Worm (Caenorhabditis elegans) whole organism, L4 larva: ENCODE results near the gene C56G2.4.

ENCODE experiments used
- D1046.2 ChIP-seq: fragments of 200-800 bp; sonication (Bioruptor generic); IDR thresholded peaks from 2 replicates; pipeline ENCODE4 v1.3.6; 2022; ENCODE audit warnings: missing genetic modification characterization, missing compliant biosample characterization
- F10B5.3 ChIP-seq: sonication (generic microtip); optimal IDR thresholded peaks from 2 replicates; lab custom pipeline; 2016; ENCODE audit warnings: mild to moderate bottlenecking, missing genetic modification characterization, missing compliant biosample characterization
- F26F4.8 ChIP-seq: fragments of 200-800 bp; sonication (Bioruptor generic); conservative IDR thresholded peaks from 2 replicates; pipeline ENCODE4 v1.3.6; 2022; ENCODE audit warnings: missing genetic modification characterization, missing compliant biosample characterization
- F44E2.7 ChIP-seq: fragments of 200-800 bp; sonication (Bioruptor generic); IDR thresholded peaks from 2 replicates; pipeline ENCODE4 v2.1.2; 2022; ENCODE audit warnings: missing genetic modification characterization, missing compliant biosample characterization
- F49E8.2 ChIP-seq: sonication (generic microtip); optimal IDR thresholded peaks from 2 replicates; lab custom pipeline; 2016; ENCODE audit warnings: missing compliant biosample characterization, mild to moderate bottlenecking, missing genetic modification characterization, borderline replicate concordance
- Y105C5A.15 ChIP-seq: fragments of 200-800 bp; sonication (Bioruptor generic); IDR thresholded peaks from 2 replicates; pipeline ENCODE4 v1.3.6; 2022; ENCODE audit warnings: missing genetic modification characterization, missing compliant biosample characterization
- ZK337.2 ChIP-seq: fragments of 200-800 bp; sonication (Bioruptor generic); IDR thresholded peaks from 2 replicates; pipeline ENCODE4 v1.3.6; 2022; ENCODE audit warnings: missing genetic modification reagents, missing genetic modification characterization, missing compliant biosample characterization
- ZK546.5 ChIP-seq, 2 experiments: sonication (generic microtip); optimal IDR thresholded peaks; 2 replicates each; lab custom pipeline; 2017; ENCODE audit warnings: missing biosample characterization in 2 of 2, missing genetic modification characterization in 2 of 2
- aha-1 ChIP-seq: fragments of 150-350 bp; peaks from one replicate; lab custom pipeline; 2014; ENCODE audit warnings: missing biosample characterization, missing genetic modification characterization
- ama-1 ChIP-seq: fragments of 150-350 bp; optimal IDR thresholded peaks from 2 replicates; lab custom pipeline; 2014; ENCODE audit warnings: inconsistent platforms, mixed read lengths
- arid-1 ChIP-seq: fragments of 200-800 bp; sonication (Bioruptor generic); conservative IDR thresholded peaks from 2 replicates; pipeline ENCODE4 v1.3.6; 2022; ENCODE audit warnings: missing genetic modification reagents, missing genetic modification characterization, missing compliant biosample characterization
- attf-4 ChIP-seq: sonication (generic microtip); optimal IDR thresholded peaks from 3 replicates; lab custom pipeline; 2017; ENCODE audit warnings: missing biosample characterization, missing genetic modification characterization
- ceh-32 ChIP-seq: sonication (generic microtip); optimal IDR thresholded peaks from 2 replicates; lab custom pipeline; 2016; ENCODE audit warnings: mild to moderate bottlenecking, missing genetic modification characterization, missing compliant biosample characterization; ENCODE audit not compliant: poor library complexity
- ceh-44 ChIP-seq: fragments of 200-800 bp; sonication (Bioruptor generic); IDR thresholded peaks from 2 replicates; pipeline ENCODE4 v1.3.6; 2022; ENCODE audit warnings: missing genetic modification reagents, missing genetic modification characterization, missing compliant biosample characterization
- ceh-82 ChIP-seq: sonication (generic microtip); optimal IDR thresholded peaks from 2 replicates; lab custom pipeline; 2017; ENCODE audit warnings: missing biosample characterization, missing genetic modification characterization
- ces-1 ChIP-seq: fragments of 150-350 bp; sonication (generic microtip); optimal IDR thresholded peaks from 4 replicates; lab custom pipeline; 2014; ENCODE audit warnings: missing biosample characterization, missing genetic modification reagents, missing genetic modification characterization
- ctbp-1 ChIP-seq: fragments of 200-800 bp; sonication (Bioruptor generic); IDR thresholded peaks from 2 replicates; pipeline ENCODE4 v1.3.6; 2022; ENCODE audit warnings: missing genetic modification reagents, missing genetic modification characterization, missing compliant biosample characterization
- daf-12 ChIP-seq: fragments of 150-350 bp; optimal IDR thresholded peaks from 2 replicates; lab custom pipeline; 2014; ENCODE audit warnings: missing biosample characterization, missing genetic modification reagents, missing genetic modification characterization
- daf-16 ChIP-seq, 3 experiments: sonication (generic microtip); optimal IDR thresholded peaks; 2 replicates each; lab custom pipeline; 2016 to 2017; ENCODE audit warnings: missing genetic modification characterization in 3 of 3, missing genetic modification reagents in 3 of 3, mild to moderate bottlenecking in 2 of 3, missing compliant biosample characterization in 2 of 3, missing biosample characterization in 1 of 3, moderate library complexity in 1 of 3
- daf-8 ChIP-seq: fragments of 200-800 bp; sonication (Bioruptor generic); IDR thresholded peaks from 2 replicates; pipeline ENCODE4 v1.3.6; 2022; ENCODE audit warnings: missing genetic modification characterization, missing compliant biosample characterization
- dmd-8 ChIP-seq: fragments of 200-800 bp; sonication (Bioruptor generic); IDR thresholded peaks from 2 replicates; pipeline ENCODE4 v1.3.6; 2022; ENCODE audit warnings: missing genetic modification characterization, missing compliant biosample characterization
- dpl-1 ChIP-seq: fragments of 150-350 bp; optimal IDR thresholded peaks from 2 replicates; lab custom pipeline; 2014; ENCODE audit warnings: missing biosample characterization, missing genetic modification reagents, missing genetic modification characterization
- duxl-1 ChIP-seq: sonication (generic microtip); optimal IDR thresholded peaks from 2 replicates; lab custom pipeline; 2016; ENCODE audit warnings: mild to moderate bottlenecking, missing genetic modification characterization, moderate library complexity, missing compliant biosample characterization; ENCODE audit not compliant: poor library complexity
- dve-1 ChIP-seq: sonication (generic microtip); optimal IDR thresholded peaks from 2 replicates; lab custom pipeline; 2017; ENCODE audit warnings: antibody characterized with exemption, mild to moderate bottlenecking, missing genetic modification characterization, missing compliant biosample characterization; ENCODE audit not compliant: insufficient read depth
- egl-43 ChIP-seq: fragments of 200-800 bp; sonication (Bioruptor generic); IDR thresholded peaks from 2 replicates; pipeline ENCODE4 v1.3.6; 2022; ENCODE audit warnings: missing genetic modification reagents, missing genetic modification characterization, missing compliant biosample characterization
- fos-1 ChIP-seq: fragments of 150-350 bp; optimal IDR thresholded peaks from 2 replicates; lab custom pipeline; 2014; ENCODE audit warnings: missing biosample characterization, missing genetic modification characterization
- hlh-30 ChIP-seq: sonication (generic microtip); optimal IDR thresholded peaks from 2 replicates; lab custom pipeline; 2017; ENCODE audit warnings: antibody characterized with exemption, mild to moderate bottlenecking, missing genetic modification characterization, missing compliant biosample characterization; ENCODE audit not compliant: insufficient read depth
- hmg-1.1 ChIP-seq: fragments of 200-800 bp; sonication (Bioruptor generic); IDR thresholded peaks from 2 replicates; pipeline ENCODE4 v1.3.6; 2022; ENCODE audit warnings: missing genetic modification reagents, missing genetic modification characterization, missing compliant biosample characterization
- lim-7 ChIP-seq: fragments of 200-800 bp; sonication (Bioruptor generic); IDR thresholded peaks from 2 replicates; pipeline ENCODE4 v1.3.6; 2022; ENCODE audit warnings: missing genetic modification characterization, missing compliant biosample characterization
- lin-13 ChIP-seq: fragments of 150-350 bp; optimal IDR thresholded peaks from 2 replicates; lab custom pipeline; 2014; ENCODE audit warnings: missing biosample characterization, missing genetic modification reagents, missing genetic modification characterization
- lin-39 ChIP-seq: fragments of 150-350 bp; optimal IDR thresholded peaks from 2 replicates; lab custom pipeline; 2014; ENCODE audit warnings: missing biosample characterization, missing genetic modification reagents, missing genetic modification characterization
- madf-9 ChIP-seq: fragments of 200-800 bp; sonication (Bioruptor generic); conservative IDR thresholded peaks from 2 replicates; pipeline ENCODE4 v1.3.6; 2022; ENCODE audit warnings: missing genetic modification reagents, missing genetic modification characterization, missing compliant biosample characterization
- mdt-29 ChIP-seq: fragments of 200-800 bp; sonication (Bioruptor generic); IDR thresholded peaks from 2 replicates; pipeline ENCODE4 v1.3.6; 2022; ENCODE audit warnings: missing genetic modification reagents, missing genetic modification characterization, missing compliant biosample characterization
- nhr-10 ChIP-seq: fragments of 150-350 bp; optimal IDR thresholded peaks from 2 replicates; lab custom pipeline; 2014; ENCODE audit warnings: missing biosample characterization, missing genetic modification characterization
- nhr-237 ChIP-seq: sonication (generic microtip); optimal IDR thresholded peaks from 2 replicates; lab custom pipeline; 2017; ENCODE audit warnings: missing biosample characterization, missing genetic modification characterization
- nhr-25 ChIP-seq: sonication (generic microtip); optimal IDR thresholded peaks from 2 replicates; lab custom pipeline; 2017; ENCODE audit warnings: missing genetic modification characterization, mild to moderate bottlenecking, missing compliant biosample characterization, antibody characterized with exemption, moderate library complexity, borderline replicate concordance; ENCODE audit not compliant: insufficient read depth
- nhr-28 ChIP-seq: fragments of 150-350 bp; optimal IDR thresholded peaks from 2 replicates; lab custom pipeline; 2014; ENCODE audit warnings: missing biosample characterization, missing genetic modification characterization
- nhr-48 ChIP-seq: sonication (generic microtip); optimal IDR thresholded peaks from 2 replicates; lab custom pipeline; 2016; ENCODE audit warnings: mild to moderate bottlenecking, missing genetic modification characterization, missing compliant biosample characterization
- nhr-6 ChIP-seq: fragments of 150-350 bp; optimal IDR thresholded peaks from 2 replicates; lab custom pipeline; 2014; ENCODE audit warnings: missing biosample characterization, missing genetic modification characterization
- nhr-77 ChIP-seq: fragments of 150-350 bp; optimal IDR thresholded peaks from 2 replicates; lab custom pipeline; 2014; ENCODE audit warnings: missing biosample characterization, missing genetic modification characterization
- pha-4 ChIP-seq, 2 experiments: fragments of 150-350 bp in 1 of 2; fragments of 200-800 bp in 1 of 2; sonication (Bioruptor generic) in 1 of 2; IDR thresholded peaks in 1 of 2; optimal IDR thresholded peaks in 1 of 2; 2 replicates each; pipeline versions ENCODE4 v1.3.6 to Lab custom; 2014 to 2022; ENCODE audit warnings: missing genetic modification characterization in 2 of 2, missing genetic modification reagents in 2 of 2, missing biosample characterization in 1 of 2, missing compliant biosample characterization in 1 of 2
- php-3 ChIP-seq: fragments of 200-800 bp; sonication (Bioruptor generic); IDR thresholded peaks from 2 replicates; pipeline ENCODE4 v1.3.6; 2022; ENCODE audit warnings: missing genetic modification reagents, missing genetic modification characterization, missing compliant biosample characterization
- pqm-1 ChIP-seq: sonication (generic microtip); optimal IDR thresholded peaks from 2 replicates; lab custom pipeline; 2017; ENCODE audit warnings: missing biosample characterization, missing genetic modification characterization
- saeg-2 ChIP-seq: fragments of 200-800 bp; sonication (Bioruptor generic); IDR thresholded peaks from 2 replicates; pipeline ENCODE4 v1.3.6; 2022; ENCODE audit warnings: missing genetic modification reagents, missing genetic modification characterization, missing compliant biosample characterization
- snpc-1.2 ChIP-seq: fragments of 200-800 bp; sonication (Bioruptor generic); IDR thresholded peaks from 2 replicates; pipeline ENCODE4 v1.3.6; 2022; ENCODE audit warnings: missing genetic modification reagents, missing genetic modification characterization, missing compliant biosample characterization
- unc-62 ChIP-seq, 3 experiments: fragments of 150-350 bp in 1 of 3; sonication (generic microtip); optimal IDR thresholded peaks in 2 of 3; peaks in 1 of 3; 1 replicate in 1 of 3; 2 replicates in 2 of 3; lab custom pipeline; 2014 to 2017; ENCODE audit warnings: missing biosample characterization in 3 of 3, missing genetic modification characterization in 3 of 3, missing genetic modification reagents in 3 of 3, missing genotype in 1 of 3
- vab-7 ChIP-seq: fragments of 200-800 bp; sonication (Bioruptor generic); IDR thresholded peaks from 2 replicates; pipeline ENCODE4 v1.3.6; 2022; ENCODE audit warnings: missing genetic modification reagents, missing genetic modification characterization, missing compliant biosample characterization
- zfp-2 ChIP-seq: sonication (generic microtip); optimal IDR thresholded peaks from 2 replicates; lab custom pipeline; 2016; ENCODE audit warnings: mild to moderate bottlenecking, missing genetic modification characterization, missing compliant biosample characterization
- zip-11 ChIP-seq: fragments of 200-800 bp; sonication (Bioruptor generic); IDR thresholded peaks from 2 replicates; pipeline ENCODE4 v1.3.6; 2022; ENCODE audit warnings: missing genetic modification characterization, missing compliant biosample characterization
- ztf-11 ChIP-seq: fragments of 150-350 bp; optimal IDR thresholded peaks from 2 replicates; lab custom pipeline; 2014; ENCODE audit warnings: missing biosample characterization, missing genetic modification characterization

Gene C56G2.4

DNA sequence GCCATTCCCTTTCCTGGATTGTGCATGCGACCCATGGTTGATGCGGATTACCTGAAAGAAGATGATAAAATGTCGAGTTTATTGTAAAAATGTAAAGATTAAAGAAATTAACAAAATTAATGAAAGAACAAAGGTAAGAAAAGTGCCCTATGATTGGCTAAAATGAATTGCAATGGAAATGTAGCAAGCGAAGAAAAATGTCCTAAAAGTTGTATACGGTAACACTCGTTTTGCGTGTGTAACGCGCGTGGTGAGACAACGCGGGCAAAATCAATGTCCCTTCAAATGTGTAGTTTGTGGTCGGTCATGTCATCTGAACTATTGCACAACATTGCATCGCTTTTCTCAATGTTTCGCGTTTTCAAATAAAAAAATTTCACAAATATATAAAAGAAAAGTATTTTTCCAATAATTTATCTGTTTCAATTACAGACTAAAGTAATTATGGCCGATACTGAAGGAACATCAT is 43.4 kb downstream of the C56G2.4 start, which contains the start of the genes rps-13 and nfx-1 (continued):
- TF ChIP-seq attf-4 (tag; lab: Kevin White, UChicago) (no peak), nhr-48 (tag; lab: Kevin White, UChicago) (no peak), ZK546.5 (tag; optimal IDR thresholded peaks at IDR 0.05; lab: Kevin White, UChicago) (no peak), D1046.2 (GFP tag; lab: Robert Waterston, UW) (peak; percentile 98), zfp-2 (no peak), lin-13 (peak; percentile 78), F49E8.2 (tag; lab: Kevin White, UChicago) (no peak), nhr-77 (peak; percentile 91), arid-1 (peak; percentile 65; the same call in 1 of the 2 replicates), ZK337.2 (GFP tag; lab: Robert Waterston, UW) (no peak), duxl-1 (tag; lab: Kevin White, UChicago) (no peak), dpl-1 (GFP tag; lab: Kevin White, UChicago) (peak; percentile 73), pha-4 (GFP tag; IDR thresholded peaks at IDR 0.05; lab: Robert Waterston, UW) (no peak), pha-4 (tag; optimal IDR thresholded peaks at IDR 0.05; lab: Kevin White, UChicago) (peak; percentile 97), zip-11 (GFP tag; lab: Robert Waterston, UW) (no peak), nhr-6 (tag; lab: Kevin White, UChicago) (peak; percentile 69), daf-12 (tag; lab: Kevin White, UChicago) (no peak), F10B5.3 (tag; lab: Kevin White, UChicago) (no peak), hmg-1.1 (GFP tag; lab: Robert Waterston, UW) (peak; percentile 68), saeg-2 (no peak), unc-62 (GFP tag; optimal IDR thresholded peaks at IDR 0.05 in 1 of 2; lab: Kevin White, UChicago) (peak in 1 of 2 experiments; percentile 90), unc-62 (tag; optimal IDR thresholded peaks at IDR 0.05; lab: Kevin White, UChicago) (no peak), dmd-8 (GFP tag; lab: Robert Waterston, UW) (no peak), hlh-30 (tag; lab: Kevin White, UChicago) (peak; percentile 93), nhr-25 (tag; lab: Kevin White, UChicago) (peak; percentile 68), nhr-237 (tag; lab: Kevin White, UChicago) (no peak), pqm-1 (tag; lab: Kevin White, UChicago) (peak; percentile 2), F44E2.7 (no peak), mdt-29 (GFP tag; lab: Robert Waterston, UW) (no peak), nhr-28 (tag; lab: Kevin White, UChicago) (peak; percentile 99), ceh-44 (GFP tag; lab: Robert Waterston, UW) (no peak), daf-8 (GFP tag; lab: Robert Waterston, UW) (no peak), lin-39 (no peak), aha-1 (tag; lab: Kevin White, UChicago) (peak; percentile 100), ama-1 (no peak), daf-16 (GFP tag; optimal IDR thresholded peaks at IDR 0.05; lab: Kevin White, UChicago) (no peak), daf-16 (tag; optimal IDR thresholded peaks at IDR 0.05; lab: Kevin White, UChicago) (peak; percentile 85), ztf-11 (tag; lab: Kevin White, UChicago) (no peak), egl-43 (no peak), snpc-1.2 (GFP tag; lab: Robert Waterston, UW) (no peak), ctbp-1 (GFP tag; lab: Robert Waterston, UW) (no peak), Y105C5A.15 (GFP tag; lab: Robert Waterston, UW) (no peak), lim-7 (GFP tag; lab: Robert Waterston, UW) (no peak), ceh-82 (tag; lab: Kevin White, UChicago) (no peak), ceh-32 (tag; lab: Kevin White, UChicago) (no peak), dve-1 (peak; percentile 84), ces-1 (GFP tag; lab: Kevin White, UChicago) (no peak), fos-1 (no peak), madf-9 (GFP tag; lab: Robert Waterston, UW) (no peak), vab-7 (GFP tag; lab: Robert Waterston, UW) (no peak), nhr-10 (tag; lab: Kevin White, UChicago) (peak; percentile 41), F26F4.8 (GFP tag; lab: Robert Waterston, UW) (no peak), php-3 (no peak)
